Worm (Caenorhabditis elegans) whole organism, young adult: ENCODE data around the gene Y22D7AL.9.
A peak's percentile ranks its signal among the peaks of the same experiment; 100 is the strongest.

Experiments
- B0261.1 ChIP-seq: sonication (generic microtip); optimal IDR thresholded peaks from 2 replicates; lab custom pipeline; 2016; ENCODE audit warnings: mild to moderate bottlenecking, missing genetic modification characterization, moderate library complexity, missing compliant biosample characterization
- B0336.3 ChIP-seq: fragments of 200-800 bp; sonication (Bioruptor generic); IDR thresholded peaks from 2 replicates; pipeline ENCODE4 v1.3.6; 2022; ENCODE audit warnings: missing genetic modification characterization, missing compliant biosample characterization
- D2030.7 ChIP-seq: fragments of 200-800 bp; sonication (Bioruptor generic); IDR thresholded peaks from 2 replicates; pipeline ENCODE4 v1.3.6; 2022; ENCODE audit warnings: missing genetic modification reagents, missing genetic modification characterization, missing compliant biosample characterization
- F23B12.7 ChIP-seq: sonication (generic microtip); optimal IDR thresholded peaks from 2 replicates; lab custom pipeline; 2017; ENCODE audit warnings: missing genetic modification characterization, mild to moderate bottlenecking, missing compliant biosample characterization, antibody characterized with exemption, moderate library complexity; ENCODE audit not compliant: insufficient read depth
- F33H1.4 ChIP-seq: fragments of 200-800 bp; sonication (Bioruptor generic); IDR thresholded peaks from 2 replicates; pipeline ENCODE4 v1.3.6; 2022; ENCODE audit warnings: missing genetic modification reagents, missing genetic modification characterization, missing compliant biosample characterization
- F37B4.10 ChIP-seq: fragments of 200-800 bp; sonication (Bioruptor generic); IDR thresholded peaks from 2 replicates; pipeline ENCODE4 v1.3.6; 2022; ENCODE audit warnings: missing genetic modification characterization, missing compliant biosample characterization
- F39B2.1 ChIP-seq: fragments of 200-800 bp; sonication (Bioruptor generic); IDR thresholded peaks from 2 replicates; pipeline ENCODE4 v1.3.6; 2022; ENCODE audit warnings: missing genetic modification reagents, missing genetic modification characterization, missing compliant biosample characterization
- F52B5.7 ChIP-seq: sonication (generic microtip); optimal IDR thresholded peaks from 2 replicates; lab custom pipeline; 2016; ENCODE audit warnings: mild to moderate bottlenecking, missing genetic modification characterization, missing compliant biosample characterization
- Y53F4B.3 ChIP-seq: fragments of 200-800 bp; sonication (Bioruptor generic); IDR thresholded peaks from 2 replicates; pipeline ENCODE4 v1.3.6; 2022; ENCODE audit warnings: missing genetic modification reagents, missing genetic modification characterization, missing compliant biosample characterization
- Y53G8AR.9 ChIP-seq: fragments of 200-800 bp; sonication (Bioruptor generic); conservative IDR thresholded peaks from 2 replicates; pipeline ENCODE4 v1.3.6; 2022; ENCODE audit warnings: missing genetic modification reagents, missing genetic modification characterization, missing compliant biosample characterization
- Y56A3A.18 ChIP-seq: fragments of 200-800 bp; sonication (Bioruptor generic); IDR thresholded peaks from 2 replicates; pipeline ENCODE4 v1.3.6; 2022; ENCODE audit warnings: missing genetic modification reagents, missing genetic modification characterization, missing compliant biosample characterization
- Y79H2A.3 ChIP-seq: fragments of 200-800 bp; sonication (Bioruptor generic); conservative IDR thresholded peaks from 2 replicates; pipeline ENCODE4 v1.3.6; 2022; ENCODE audit warnings: missing genetic modification reagents, missing genetic modification characterization, missing compliant biosample characterization
- atf-7 ChIP-seq: sonication (generic microtip); optimal IDR thresholded peaks from 2 replicates; lab custom pipeline; 2017; ENCODE audit warnings: mild to moderate bottlenecking, missing genetic modification characterization, missing compliant biosample characterization
- athp-1 ChIP-seq: sonication (generic microtip); optimal IDR thresholded peaks from 2 replicates; lab custom pipeline; 2017; ENCODE audit warnings: mild to moderate bottlenecking, missing genetic modification characterization, missing compliant biosample characterization
- attf-3 ChIP-seq: fragments of 200-800 bp; sonication (Bioruptor generic); conservative IDR thresholded peaks from 2 replicates; pipeline ENCODE4 v1.3.6; 2022; ENCODE audit warnings: missing genetic modification reagents, missing genetic modification characterization, missing compliant biosample characterization
- bed-1 ChIP-seq: fragments of 200-800 bp; sonication (Bioruptor generic); IDR thresholded peaks from 2 replicates; pipeline ENCODE4 v1.3.6; 2022; ENCODE audit warnings: missing genetic modification reagents, missing genetic modification characterization, missing compliant biosample characterization
- ceh-58 ChIP-seq: fragments of 200-800 bp; sonication (Bioruptor generic); IDR thresholded peaks from 2 replicates; pipeline ENCODE4 v1.3.6; 2022; ENCODE audit warnings: missing genetic modification characterization, missing compliant biosample characterization
- chd-7 ChIP-seq: sonication (generic microtip); optimal IDR thresholded peaks from 2 replicates; lab custom pipeline; 2016; ENCODE audit warnings: mild to moderate bottlenecking, missing genetic modification characterization, moderate library complexity, missing compliant biosample characterization
- dpl-1 ChIP-seq: fragments of 150-350 bp; optimal IDR thresholded peaks from 2 replicates; lab custom pipeline; 2014; ENCODE audit warnings: missing biosample characterization, missing genetic modification reagents, missing genetic modification characterization
- egl-18 ChIP-seq: fragments of 200-800 bp; sonication (Bioruptor generic); IDR thresholded peaks from 2 replicates; pipeline ENCODE4 v1.3.6; 2022; ENCODE audit warnings: missing genetic modification reagents, missing genetic modification characterization, missing compliant biosample characterization
- egl-44 ChIP-seq: fragments of 200-800 bp; sonication (Bioruptor generic); IDR thresholded peaks from 2 replicates; pipeline ENCODE4 v1.3.6; 2022; ENCODE audit warnings: missing genetic modification reagents, missing genetic modification characterization, missing compliant biosample characterization
- ekl-4 ChIP-seq: fragments of 200-800 bp; sonication (Bioruptor generic); IDR thresholded peaks from 2 replicates; pipeline ENCODE4 v1.3.6; 2022; ENCODE audit warnings: missing genetic modification reagents, missing genetic modification characterization, missing compliant biosample characterization
- gei-17 ChIP-seq: fragments of 200-800 bp; sonication (Bioruptor generic); optimal IDR thresholded peaks from 2 replicates; lab custom pipeline; 2018; ENCODE audit warnings: mild to moderate bottlenecking, missing genetic modification characterization, missing compliant biosample characterization
- hlh-12 ChIP-seq: sonication (generic microtip); optimal IDR thresholded peaks from 2 replicates; lab custom pipeline; 2016; ENCODE audit warnings: missing genetic modification characterization, missing compliant biosample characterization
- lin-35 ChIP-seq, 3 experiments: fragments of 150-350 bp in 2 of 3; sonication (generic microtip) in 1 of 3; optimal IDR thresholded peaks; 2 replicates each; lab custom pipeline; 2014 to 2018; ENCODE audit warnings: missing biosample characterization in 3 of 3, missing genetic modification characterization in 3 of 3, missing genetic modification reagents in 3 of 3
- lin-40 ChIP-seq: sonication (generic microtip); optimal IDR thresholded peaks from 2 replicates; lab custom pipeline; 2016; ENCODE audit warnings: missing genetic modification characterization, mild to moderate bottlenecking, missing compliant biosample characterization, missing genotype, missing genetic modification reagents
- lin-54 ChIP-seq: fragments of 200-800 bp; sonication (Bioruptor generic); optimal IDR thresholded peaks from 2 replicates; lab custom pipeline; 2018; ENCODE audit warnings: mild to moderate bottlenecking, missing genetic modification characterization, missing compliant biosample characterization
- lsl-1 ChIP-seq: fragments of 200-800 bp; sonication (Bioruptor generic); optimal IDR thresholded peaks from 2 replicates; lab custom pipeline; 2018; ENCODE audit warnings: mild to moderate bottlenecking, missing genetic modification characterization, moderate library complexity, missing compliant biosample characterization
- madf-6 ChIP-seq: fragments of 200-800 bp; sonication (Bioruptor generic); IDR thresholded peaks from 2 replicates; pipeline ENCODE4 v1.3.6; 2022; ENCODE audit warnings: missing genetic modification reagents, missing genetic modification characterization, missing compliant biosample characterization
- mcd-1 ChIP-seq: fragments of 200-800 bp; sonication (Bioruptor generic); IDR thresholded peaks from 2 replicates; pipeline ENCODE4 v1.3.6; 2022; ENCODE audit warnings: missing genetic modification reagents, missing genetic modification characterization, missing compliant biosample characterization
- mel-28 ChIP-seq: sonication (generic microtip); optimal IDR thresholded peaks from 2 replicates; lab custom pipeline; 2016; ENCODE audit warnings: borderline replicate concordance, mild to moderate bottlenecking, missing genetic modification characterization, missing compliant biosample characterization
- mes-4 ChIP-seq: sonication (generic microtip); optimal IDR thresholded peaks from 2 replicates; lab custom pipeline; 2016; ENCODE audit warnings: missing genotype, missing genetic modification characterization, missing compliant biosample characterization
- nfyb-1 ChIP-seq: fragments of 200-800 bp; sonication (Bioruptor generic); IDR thresholded peaks from 2 replicates; pipeline ENCODE4 v1.3.6; 2022; ENCODE audit warnings: missing genetic modification reagents, missing genetic modification characterization, missing compliant biosample characterization
- nhr-27 ChIP-seq: fragments of 200-800 bp; sonication (Bioruptor generic); optimal IDR thresholded peaks from 2 replicates; lab custom pipeline; 2018; ENCODE audit warnings: mild to moderate bottlenecking, missing genetic modification characterization, moderate library complexity, missing compliant biosample characterization
- nhr-80 ChIP-seq: sonication (generic microtip); optimal IDR thresholded peaks from 2 replicates; lab custom pipeline; 2016; ENCODE audit warnings: missing genetic modification characterization, missing compliant biosample characterization
- nhr-90 ChIP-seq: sonication (generic microtip); optimal IDR thresholded peaks from 2 replicates; lab custom pipeline; 2016; ENCODE audit warnings: missing genotype, mild to moderate bottlenecking, missing genetic modification characterization, missing compliant biosample characterization
- pbrm-1 ChIP-seq: fragments of 200-800 bp; sonication (Bioruptor generic); IDR thresholded peaks from 2 replicates; pipeline ENCODE4 v1.3.6; 2022; ENCODE audit warnings: missing genetic modification reagents, missing genetic modification characterization, missing compliant biosample characterization
- pha-4 ChIP-seq: fragments of 150-350 bp; sonication (generic microtip); optimal IDR thresholded peaks from 2 replicates; lab custom pipeline; 2014; ENCODE audit warnings: missing biosample characterization, missing genetic modification reagents, missing genetic modification characterization
- rec-8 ChIP-seq, 2 experiments: sonication (generic microtip); optimal IDR thresholded peaks; 2 replicates each; lab custom pipeline; 2016; ENCODE audit warnings: mild to moderate bottlenecking in 2 of 2, missing genetic modification characterization in 2 of 2, missing genetic modification reagents in 2 of 2, missing genotype in 2 of 2, missing biosample characterization in 1 of 2, missing compliant biosample characterization in 1 of 2, moderate library complexity in 1 of 2
- repo-1 ChIP-seq: sonication (generic microtip); optimal IDR thresholded peaks from 2 replicates; lab custom pipeline; 2017; ENCODE audit warnings: mild to moderate bottlenecking, missing genetic modification characterization, missing compliant biosample characterization
- sdz-38 ChIP-seq: sonication (generic microtip); optimal IDR thresholded peaks from 2 replicates; lab custom pipeline; 2016; ENCODE audit warnings: missing genotype, missing genetic modification characterization, missing compliant biosample characterization
- sea-2 ChIP-seq: fragments of 200-800 bp; sonication (Bioruptor generic); IDR thresholded peaks from 2 replicates; pipeline ENCODE4 v1.3.6; 2022; ENCODE audit warnings: missing genetic modification characterization, missing compliant biosample characterization
- snpc-4 ChIP-seq, 5 experiments: fragments of 150-350 bp in 1 of 5; sonication (generic microtip) in 4 of 5; optimal IDR thresholded peaks; 2 replicates each; lab custom pipeline; 2014 to 2018; ENCODE audit warnings: missing genetic modification characterization in 5 of 5, missing biosample characterization in 3 of 5, antibody characterized with exemption in 2 of 5, mild to moderate bottlenecking in 2 of 5, missing compliant biosample characterization in 2 of 5, missing genotype in 2 of 5, moderate library complexity in 2 of 5, missing genetic modification reagents in 1 of 5
- tbp1 ChIP-seq: fragments of 200-800 bp; sonication (Bioruptor generic); optimal IDR thresholded peaks from 2 replicates; lab custom pipeline; 2018; ENCODE audit warnings: mild to moderate bottlenecking, missing genetic modification characterization, missing compliant biosample characterization
- unc-130 ChIP-seq: sonication (generic microtip); optimal IDR thresholded peaks from 2 replicates; lab custom pipeline; 2016; ENCODE audit warnings: missing genetic modification reagents, missing genetic modification characterization, missing compliant biosample characterization
- unc-62 ChIP-seq: fragments of 150-350 bp; optimal IDR thresholded peaks from 2 replicates; lab custom pipeline; 2014; ENCODE audit warnings: missing biosample characterization, missing genetic modification reagents, missing genetic modification characterization
- ztf-25 ChIP-seq: fragments of 200-800 bp; sonication (Bioruptor generic); IDR thresholded peaks from 2 replicates; pipeline ENCODE4 v1.3.6; 2022; ENCODE audit warnings: missing genetic modification reagents, missing genetic modification characterization, missing compliant biosample characterization
- ztf-6 ChIP-seq: fragments of 200-800 bp; sonication (Bioruptor generic); IDR thresholded peaks from 2 replicates; pipeline ENCODE4 v1.3.6; 2022; ENCODE audit warnings: missing genetic modification reagents, missing genetic modification characterization, missing compliant biosample characterization

Y22D7AL.9 gene

ce11 chrIII:1558441-1559159 is 55.2 kb downstream of the Y22D7AL.9 start, which contains the start of the genes eelo-1 and Y67D2.2:
Gene eelo-1 (minus strand): TSS chrIII:1558529.
Gene Y67D2.2 (plus strand): TSS chrIII:1558800.
- TF ChIP-seq madf-6 (GFP tag; lab: Robert Waterston, UW) (peak; percentile 59; the same call in 1 of the 2 replicates), lin-40 (tag; lab: Kevin White, UChicago) (no peak), egl-18 (GFP tag; lab: Robert Waterston, UW) (no peak), Y56A3A.18 (no peak), athp-1 (tag; lab: Kevin White, UChicago) (no peak), chd-7 (tag; lab: Kevin White, UChicago) (no peak), atf-7 (no peak), pha-4 (tag; lab: Kevin White, UChicago) (no peak), F23B12.7 (tag; lab: Kevin White, UChicago) (no peak), B0336.3 (GFP tag; lab: Robert Waterston, UW) (no peak), pbrm-1 (no peak), attf-3 (GFP tag; lab: Robert Waterston, UW) (no peak), mel-28 (tag; lab: Kevin White, UChicago) (no peak), nhr-90 (tag; lab: Kevin White, UChicago) (no peak), F37B4.10 (GFP tag; lab: Robert Waterston, UW) (0 out of 2 replicates have a peak, but pooled peaks have one; percentile 81), nfyb-1 (GFP tag; lab: Robert Waterston, UW) (no peak), unc-62 (GFP tag; lab: Kevin White, UChicago) (no peak), B0261.1 (no peak), dpl-1 (GFP tag; lab: Kevin White, UChicago) (peak; percentile 14), F52B5.7 (no peak), Y53G8AR.9 (no peak), snpc-4 (GFP tag; optimal IDR thresholded peaks at IDR 0.05; lab: Kevin White, UChicago) (no peak), snpc-4 (tag; optimal IDR thresholded peaks at IDR 0.05; lab: Kevin White, UChicago) (no peak), mes-4 (no peak), rec-8 (tag; optimal IDR thresholded peaks at IDR 0.05; lab: Kevin White, UChicago) (no peak), tbp1 (peak; percentile 1), ztf-6 (no peak), mcd-1 (peak; percentile 68), repo-1 (tag; lab: Kevin White, UChicago) (no peak), lin-54 (peak; percentile 34), unc-130 (GFP tag; lab: Kevin White, UChicago) (no peak), Y79H2A.3 (GFP tag; lab: Robert Waterston, UW) (no peak), ztf-25 (no peak), ceh-58 (GFP tag; lab: Robert Waterston, UW) (no peak), ekl-4 (GFP tag; lab: Robert Waterston, UW) (peak; percentile 55; the same call in 1 of the 2 replicates), nhr-80 (no peak), nhr-27 (no peak), sea-2 (GFP tag; lab: Robert Waterston, UW) (no peak), F39B2.1 (GFP tag; lab: Robert Waterston, UW) (no peak), sdz-38 (tag; lab: Kevin White, UChicago) (no peak), Y53F4B.3 (GFP tag; lab: Robert Waterston, UW) (no peak), D2030.7 (GFP tag; lab: Robert Waterston, UW) (no peak), lsl-1 (GFP tag; lab: Kevin White, UChicago) (peak; percentile 45), bed-1 (GFP tag; lab: Robert Waterston, UW) (no peak), hlh-12 (tag; lab: Kevin White, UChicago) (no peak), egl-44 (GFP tag; lab: Robert Waterston, UW) (no peak), gei-17 (GFP tag; lab: Kevin White, UChicago) (no peak), lin-35 (GFP tag; optimal IDR thresholded peaks at IDR 0.05; lab: Kevin White, UChicago) (peak in 1 of 3 experiments; percentile 58), F33H1.4 (GFP tag; lab: Robert Waterston, UW) (peak; percentile 27)
